Fruit fly (Drosophila melanogaster) whole organism: ENCODE results near the gene AANATL3.

Experiments
- CG8478 ChIP-seq: fragments of >200 bp; optimal IDR thresholded peaks from 2 replicates; lab custom pipeline; 2018; ENCODE audit warnings: inconsistent platforms
- Dll ChIP-seq: fragments of >200 bp; optimal IDR thresholded peaks from 2 replicates; lab custom pipeline; 2017
- EcR ChIP-seq, 2 experiments: fragments of >200 bp; optimal IDR thresholded peaks; 2 replicates each; lab custom pipeline; 2017; ENCODE audit warnings: missing biosample characterization in 2 of 2, missing genetic modification characterization in 2 of 2, missing genetic modification reagents in 2 of 2
- pan ChIP-seq: fragments of >200 bp; optimal IDR thresholded peaks from 2 replicates; lab custom pipeline; 2017
- psq ChIP-seq: fragments of >200 bp; optimal IDR thresholded peaks from 2 replicates; lab custom pipeline; 2017
- usp ChIP-seq: fragments of >200 bp; optimal IDR thresholded peaks from 2 replicates; lab custom pipeline; 2017; ENCODE audit warnings: missing biosample characterization, missing genetic modification characterization, mixed read lengths

AANATL3 gene

DNA sequence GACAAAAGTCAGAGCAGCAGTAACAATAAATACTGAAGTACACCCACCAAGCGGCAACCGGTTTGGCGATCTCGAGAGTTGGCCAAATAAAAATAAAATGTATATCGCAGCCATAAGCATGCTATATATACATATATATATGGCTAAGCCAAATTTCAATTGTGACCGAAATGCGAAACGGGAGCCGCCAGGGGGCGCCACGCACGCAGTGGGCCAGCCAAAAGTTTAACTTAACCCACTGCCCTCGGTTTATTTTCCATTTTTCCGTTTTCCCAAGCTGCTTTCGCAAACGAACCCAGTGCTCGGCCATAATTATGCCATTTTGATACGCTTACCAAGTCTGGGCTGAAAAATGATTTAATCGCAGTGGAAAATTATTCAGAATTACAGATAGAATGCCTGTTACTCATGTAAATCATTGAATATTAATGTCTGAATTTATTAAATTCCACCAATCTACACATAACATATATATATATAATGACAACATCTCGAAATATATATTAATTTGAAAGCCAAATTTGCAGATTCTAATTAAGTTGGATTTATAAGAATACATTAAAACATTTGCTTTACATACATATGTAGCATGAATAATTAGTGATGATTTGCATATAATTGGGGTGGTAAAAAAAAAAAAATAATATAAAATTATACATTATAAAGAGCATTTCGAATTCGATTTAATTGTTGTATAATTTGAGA is 35.8 kb downstream of the AANATL3 start:
- TF ChIP-seq CG8478 (lab: Kevin White, UChicago) (no peak), Dll (lab: Kevin White, UChicago) (no peak), usp (GFP tag; lab: Kevin White, UChicago) (no peak), pan (no peak), psq (lab: Kevin White, UChicago) (no peak), EcR (GFP tag; optimal IDR thresholded peaks at IDR 0.05; lab: Kevin White, UChicago) (no peak)

DNA sequence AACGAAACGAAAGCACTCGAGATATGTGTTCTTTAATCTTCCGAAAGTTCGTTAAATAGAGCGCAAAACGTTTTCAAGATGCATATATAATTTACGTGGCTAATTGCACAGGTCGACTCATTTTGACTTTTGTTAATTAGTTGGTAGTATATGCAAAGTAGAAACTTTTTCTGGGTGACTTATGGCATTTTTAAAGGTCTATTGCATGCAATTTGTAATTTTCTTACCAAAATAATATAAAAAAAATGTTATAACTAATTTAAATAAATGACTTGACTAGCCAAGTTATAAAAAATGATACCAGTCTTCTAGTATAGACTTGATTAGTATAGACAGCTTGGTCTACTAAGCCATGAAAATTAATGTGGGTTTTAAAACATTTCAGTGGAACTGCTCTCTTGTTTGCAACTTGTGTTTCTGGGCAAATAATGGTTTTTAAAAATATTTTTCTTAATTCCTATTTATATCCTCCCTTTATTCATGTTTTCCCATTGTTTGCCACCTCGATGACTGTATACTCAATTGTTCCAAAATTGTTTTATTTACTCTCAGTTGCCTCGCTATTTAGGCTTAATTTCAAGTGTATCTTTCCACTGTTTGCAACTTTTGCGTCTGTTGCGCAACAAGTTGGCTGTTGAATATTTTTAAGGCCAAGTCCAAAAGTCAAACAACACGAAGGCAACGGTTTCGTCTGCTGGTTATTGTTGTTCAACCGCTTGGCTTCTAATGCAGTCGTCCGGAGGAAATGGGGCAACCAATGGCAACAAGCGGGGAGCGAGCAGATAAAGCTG is 37.5 kb downstream of the AANATL3 start:
- no peak for TF ChIP-seq pan
- no peak for TF ChIP-seq psq (lab: Kevin White, UChicago)
- no peak for TF ChIP-seq CG8478 (lab: Kevin White, UChicago)
- no peak for TF ChIP-seq Dll (lab: Kevin White, UChicago)
- TF ChIP-seq EcR (GFP tag; optimal IDR thresholded peaks at IDR 0.05; lab: Kevin White, UChicago): no peak
- no peak for TF ChIP-seq usp (GFP tag; lab: Kevin White, UChicago)
